Worm (Caenorhabditis elegans): ENCODE data around the gene ZK863.8.

DNA sequence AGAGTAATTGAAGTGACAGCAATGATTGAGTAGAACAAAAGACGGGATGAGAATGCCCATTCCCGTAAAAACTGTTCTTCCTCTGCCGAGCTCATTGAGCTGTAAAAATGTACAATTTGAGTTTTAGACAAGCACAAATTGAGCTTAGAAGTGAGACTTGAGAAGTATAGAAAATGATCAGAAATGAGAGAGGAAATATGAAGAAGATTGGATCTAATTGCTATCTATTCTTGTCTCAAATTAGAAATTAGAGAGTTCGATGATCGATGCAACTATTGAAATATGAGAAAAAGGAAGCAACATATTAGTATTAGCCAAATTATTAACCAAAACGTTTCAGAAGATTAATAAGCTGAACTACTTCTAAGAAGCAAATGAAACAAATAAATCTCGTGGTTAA lies 17.2 kb downstream of the ZK863.8 start, which contains the start of gene ZK863.1:
- TF ChIP-seq him-1 (tag; optimal IDR thresholded peaks at IDR 0.05) = no peak
- TF ChIP-seq W03F9.2 (tag; optimal IDR thresholded peaks at IDR 0.05) = no peak
